Worm (Caenorhabditis elegans) whole organism, L2 larva: ENCODE results near the gene unc-31.

Source experiments
- C34F6.9 ChIP-seq: fragments of 150-350 bp; optimal IDR thresholded peaks from 2 replicates; lab custom pipeline; 2014; ENCODE audit warnings: missing biosample characterization, missing genetic modification characterization
- F13H6.1 ChIP-seq: sonication (generic microtip); optimal IDR thresholded peaks from 2 replicates; lab custom pipeline; 2016; ENCODE audit warnings: missing genetic modification characterization, missing compliant biosample characterization
- Y55F3AM.14 ChIP-seq: fragments of 200-800 bp; sonication (Bioruptor generic); optimal IDR thresholded peaks from 2 replicates; lab custom pipeline; 2018; ENCODE audit warnings: mild to moderate bottlenecking, missing genetic modification characterization, missing compliant biosample characterization
- ZK546.5 ChIP-seq: sonication (generic microtip); optimal IDR thresholded peaks from 2 replicates; lab custom pipeline; 2017; ENCODE audit warnings: missing biosample characterization, missing genetic modification characterization
- ama-1 ChIP-seq: fragments of 150-350 bp; optimal IDR thresholded peaks from 2 replicates; lab custom pipeline; 2018; ENCODE audit warnings: inconsistent platforms
- blmp-1 ChIP-seq: sonication (generic microtip); optimal IDR thresholded peaks from 2 replicates; lab custom pipeline; 2017; ENCODE audit warnings: missing genetic modification characterization, mild to moderate bottlenecking, missing compliant biosample characterization, antibody characterized with exemption, moderate library complexity; ENCODE audit not compliant: insufficient read depth
- ceh-16 ChIP-seq: fragments of 150-350 bp; optimal IDR thresholded peaks from 2 replicates; lab custom pipeline; 2014; ENCODE audit warnings: missing biosample characterization, missing genetic modification characterization
- ceh-82 ChIP-seq: fragments of 150-350 bp; optimal IDR thresholded peaks from 2 replicates; lab custom pipeline; 2014; ENCODE audit warnings: missing biosample characterization, missing genetic modification characterization
- crh-2 ChIP-seq: sonication (generic microtip); optimal IDR thresholded peaks from 2 replicates; lab custom pipeline; 2017; ENCODE audit warnings: missing biosample characterization, missing genetic modification characterization
- dmd-4 ChIP-seq: sonication (generic microtip); optimal IDR thresholded peaks from 2 replicates; lab custom pipeline; 2017; ENCODE audit warnings: missing biosample characterization, missing genetic modification characterization
- egl-27 ChIP-seq: sonication (generic microtip); optimal IDR thresholded peaks from 3 replicates; lab custom pipeline; 2017; ENCODE audit warnings: missing biosample characterization, missing genetic modification reagents, missing genetic modification characterization
- elt-1 ChIP-seq: fragments of 150-350 bp; optimal IDR thresholded peaks from 2 replicates; lab custom pipeline; 2014; ENCODE audit warnings: missing biosample characterization, missing genetic modification characterization
- elt-3 ChIP-seq: sonication (generic microtip); optimal IDR thresholded peaks from 2 replicates; lab custom pipeline; 2017; ENCODE audit warnings: missing biosample characterization, missing genetic modification characterization
- fos-1 ChIP-seq: fragments of 150-350 bp; optimal IDR thresholded peaks from 2 replicates; lab custom pipeline; 2014; ENCODE audit warnings: missing biosample characterization, missing genetic modification characterization
- gmeb-1 ChIP-seq: fragments of 150-350 bp; optimal IDR thresholded peaks from 2 replicates; lab custom pipeline; 2014; ENCODE audit warnings: missing biosample characterization, missing genetic modification characterization
- lin-11 ChIP-seq: fragments of 150-350 bp; sonication (generic microtip); optimal IDR thresholded peaks from 2 replicates; lab custom pipeline; 2014; ENCODE audit warnings: missing biosample characterization, missing genetic modification characterization, inconsistent platforms, mixed read lengths
- lin-13 ChIP-seq: fragments of 150-350 bp; optimal IDR thresholded peaks from 2 replicates; lab custom pipeline; 2014; ENCODE audit warnings: missing biosample characterization, missing genetic modification reagents, missing genetic modification characterization
- lin-39 ChIP-seq: fragments of 150-350 bp; optimal IDR thresholded peaks from 2 replicates; lab custom pipeline; 2014; ENCODE audit warnings: missing biosample characterization, missing genetic modification reagents, missing genetic modification characterization
- lsy-2 ChIP-seq, 2 experiments: fragments of 150-350 bp in 1 of 2; sonication (generic microtip) in 1 of 2; optimal IDR thresholded peaks; 2 replicates each; lab custom pipeline; 2014 to 2017; ENCODE audit warnings: missing biosample characterization in 2 of 2, missing genetic modification characterization in 2 of 2
- mbf-1 ChIP-seq: sonication (generic microtip); optimal IDR thresholded peaks from 2 replicates; lab custom pipeline; 2017; ENCODE audit warnings: missing biosample characterization, missing genetic modification characterization
- mdl-1 ChIP-seq, 2 experiments: fragments of 150-350 bp in 1 of 2; sonication (generic microtip) in 1 of 2; optimal IDR thresholded peaks; 2 replicates each; lab custom pipeline; 2017; ENCODE audit warnings: missing biosample characterization in 2 of 2, missing genetic modification characterization in 2 of 2
- nhr-10 ChIP-seq: sonication (generic microtip); optimal IDR thresholded peaks from 2 replicates; lab custom pipeline; 2017; ENCODE audit warnings: missing biosample characterization, missing genetic modification characterization
- nhr-11 ChIP-seq: fragments of 150-350 bp; optimal IDR thresholded peaks from 2 replicates; lab custom pipeline; 2014; ENCODE audit warnings: missing biosample characterization, missing genetic modification characterization
- nhr-12 ChIP-seq: fragments of 150-350 bp; optimal IDR thresholded peaks from 2 replicates; lab custom pipeline; 2014; ENCODE audit warnings: missing biosample characterization, missing genetic modification characterization
- nhr-129 ChIP-seq: fragments of 150-350 bp; optimal IDR thresholded peaks from 2 replicates; lab custom pipeline; 2014; ENCODE audit warnings: missing biosample characterization, missing genetic modification characterization
- nhr-21 ChIP-seq: fragments of 150-350 bp; optimal IDR thresholded peaks from 2 replicates; lab custom pipeline; 2014; ENCODE audit warnings: missing biosample characterization, missing genetic modification characterization
- nhr-23 ChIP-seq: fragments of 150-350 bp; optimal IDR thresholded peaks from 2 replicates; lab custom pipeline; 2014; ENCODE audit warnings: missing biosample characterization, missing genetic modification reagents, missing genetic modification characterization
- nhr-237 ChIP-seq: fragments of 150-350 bp; optimal IDR thresholded peaks from 2 replicates; lab custom pipeline; 2014; ENCODE audit warnings: missing biosample characterization, missing genetic modification characterization
- nhr-25 ChIP-seq: fragments of 150-350 bp; sonication (generic microtip); optimal IDR thresholded peaks from 3 replicates; lab custom pipeline; 2014; ENCODE audit warnings: missing biosample characterization, missing genetic modification characterization
- peb-1 ChIP-seq: fragments of 150-350 bp; optimal IDR thresholded peaks from 2 replicates; lab custom pipeline; 2014; ENCODE audit warnings: missing biosample characterization, missing genetic modification characterization
- sem-4 ChIP-seq: fragments of 150-350 bp; optimal IDR thresholded peaks from 2 replicates; lab custom pipeline; 2014; ENCODE audit warnings: missing biosample characterization, missing genetic modification reagents, missing genetic modification characterization
- sma-9 ChIP-seq, 2 experiments: fragments of 150-350 bp in 1 of 2; sonication (generic microtip) in 1 of 2; optimal IDR thresholded peaks; 2 replicates each; lab custom pipeline; 2014 to 2016; ENCODE audit warnings: missing genetic modification characterization in 2 of 2, mild to moderate bottlenecking in 1 of 2, missing biosample characterization in 1 of 2, missing compliant biosample characterization in 1 of 2, missing genetic modification reagents in 1 of 2, moderate library complexity in 1 of 2
- snpc-4 ChIP-seq: fragments of 150-350 bp; optimal IDR thresholded peaks from 2 replicates; lab custom pipeline; 2014; ENCODE audit warnings: missing biosample characterization, missing genetic modification characterization
- unc-55 ChIP-seq: fragments of 150-350 bp; sonication (generic microtip); optimal IDR thresholded peaks from 3 replicates; lab custom pipeline; 2014; ENCODE audit warnings: missing biosample characterization, missing genetic modification reagents, missing genetic modification characterization
- ztf-11 ChIP-seq: sonication (generic microtip); optimal IDR thresholded peaks from 2 replicates; lab custom pipeline; 2017; ENCODE audit warnings: missing biosample characterization, missing genetic modification characterization

The unc-31 gene

ce11 chrIV:12805595-12805994, 31.9 kb downstream of the unc-31 start, which contains the start of gene F07C6.4:
F07C6.4 (plus strand) TSS chrIV:12805924.
- no peak for TF ChIP-seq sem-4 (tag; lab: Kevin White, UChicago)
- TF ChIP-seq nhr-129: no peak
- TF ChIP-seq nhr-11 (tag; lab: Kevin White, UChicago): no peak
- no peak for TF ChIP-seq nhr-23 (tag; lab: Kevin White, UChicago)
- TF ChIP-seq sma-9 (GFP tag; optimal IDR thresholded peaks at IDR 0.05; lab: Kevin White, UChicago): no peak
- TF ChIP-seq sma-9 (tag; optimal IDR thresholded peaks at IDR 0.05; lab: Kevin White, UChicago): no peak
- no peak for TF ChIP-seq F13H6.1
- no peak for TF ChIP-seq blmp-1 (tag; lab: Kevin White, UChicago)
- TF ChIP-seq nhr-12 (tag; lab: Kevin White, UChicago): no peak
- TF ChIP-seq ztf-11 (tag; lab: Kevin White, UChicago): no peak
- TF ChIP-seq snpc-4: no peak
- no peak for TF ChIP-seq lin-13 (GFP tag; lab: Kevin White, UChicago)
- TF ChIP-seq nhr-25 (tag; lab: Kevin White, UChicago): no peak
- no peak for TF ChIP-seq Y55F3AM.14 (GFP tag; lab: Kevin White, UChicago)
- no peak for TF ChIP-seq fos-1 (tag; lab: Kevin White, UChicago)
- TF ChIP-seq, all 48 proteins: peak for 0

ce11 chrIV:12811554-12811953, 37.9 kb downstream of the unc-31 start:
- TF ChIP-seq lsy-2 (tag; optimal IDR thresholded peaks at IDR 0.05; lab: Kevin White, UChicago): no peak
- TF ChIP-seq crh-2 (tag; lab: Kevin White, UChicago): no peak
- no peak for TF ChIP-seq lin-13 (GFP tag; lab: Kevin White, UChicago)

ce11 chrIV:12813822-12814221, 40.2 kb downstream of the unc-31 start:
- TF ChIP-seq nhr-237: no peak
- no peak for TF ChIP-seq mbf-1 (tag; lab: Kevin White, UChicago)

ce11 chrIV:12816636-12817035, 43.0 kb downstream of the unc-31 start:
- TF ChIP-seq sma-9 (GFP tag; optimal IDR thresholded peaks at IDR 0.05; lab: Kevin White, UChicago): no peak
- TF ChIP-seq sma-9 (tag; optimal IDR thresholded peaks at IDR 0.05; lab: Kevin White, UChicago): no peak
- TF ChIP-seq nhr-129: peak; percentile 3
- no peak for TF ChIP-seq nhr-12 (tag; lab: Kevin White, UChicago)

- TF ChIP-seq unc-55 (GFP tag; lab: Kevin White, UChicago) (peak; percentile 61), nhr-11 (tag; lab: Kevin White, UChicago) (no peak), gmeb-1 (tag; lab: Kevin White, UChicago) (no peak), C34F6.9 (tag; lab: Kevin White, UChicago) (peak; percentile 9)
Measured at ce11 chrIV:12817539-12817938, 43.9 kb downstream of the unc-31 start.

- no peak for TF ChIP-seq elt-1
- no peak for TF ChIP-seq fos-1 (tag; lab: Kevin White, UChicago)
- TF ChIP-seq nhr-23 (tag; lab: Kevin White, UChicago): no peak
- TF ChIP-seq, all 48 proteins: peak for 0
Measured at ce11 chrIV:12825304-12825703, 51.6 kb downstream of the unc-31 start, which contains the start of gene M02B1.4. M02B1.4 (minus strand) TSS chrIV:12825312.

ce11 chrIV:12830829-12831392, 57.2 kb downstream of the unc-31 start:
- peak; percentile 27 for TF ChIP-seq C34F6.9 (tag; lab: Kevin White, UChicago)
- no peak for TF ChIP-seq ZK546.5
- no peak for TF ChIP-seq elt-3 (tag; lab: Kevin White, UChicago)
- TF ChIP-seq ceh-82 (tag; lab: Kevin White, UChicago): no peak
- no peak for TF ChIP-seq peb-1 (tag; lab: Kevin White, UChicago)
- peak; percentile 50 for TF ChIP-seq unc-55 (GFP tag; lab: Kevin White, UChicago)
- TF ChIP-seq lin-11: no peak
- TF ChIP-seq gmeb-1 (tag; lab: Kevin White, UChicago): no peak
- no peak for TF ChIP-seq elt-1
- TF ChIP-seq ama-1: no peak
- TF ChIP-seq F13H6.1: no peak
- peak in 1 of 2 experiments; percentile 22 for TF ChIP-seq lsy-2 (tag; optimal IDR thresholded peaks at IDR 0.05; lab: Kevin White, UChicago)
- no peak for TF ChIP-seq lin-39 (tag; lab: Kevin White, UChicago)
- no peak for TF ChIP-seq lin-13 (GFP tag; lab: Kevin White, UChicago)
- TF ChIP-seq dmd-4 (tag; lab: Kevin White, UChicago): no peak
- TF ChIP-seq nhr-25 (tag; lab: Kevin White, UChicago): no peak
- TF ChIP-seq nhr-10 (tag; lab: Kevin White, UChicago): no peak
- no peak for TF ChIP-seq mdl-1 (tag; optimal IDR thresholded peaks at IDR 0.05; lab: Kevin White, UChicago)
- no peak for TF ChIP-seq nhr-21 (tag; lab: Kevin White, UChicago)
- no peak for TF ChIP-seq ceh-16 (tag; lab: Kevin White, UChicago)
- peak; percentile 27 for TF ChIP-seq nhr-129
- no peak for TF ChIP-seq egl-27 (tag; lab: Kevin White, UChicago)
